Fruit fly (Drosophila melanogaster): Measurements from ENCODE around the gene CG32091.
A peak's percentile ranks its signal among the peaks of the same experiment; 100 is the strongest.

Gene CG32091

dm6 chr3L:11648410-11648809 lies 17.2 kb downstream of the CG32091 start, which contains the start of the genes RIOK1 and Polr3H (continued):
- no peak for TF ChIP-seq hth (optimal IDR thresholded peaks at IDR 0.05)
- peak; percentile 76; the same call in 2 of the 3 replicates for TF ChIP-seq CG34422 (GFP tag; IDR thresholded peaks at IDR 0.05)
- no peak for TF ChIP-seq chinmo (GFP tag; IDR thresholded peaks at IDR 0.05; ENCODE audit: partially characterized antibody)
- no peak for TF ChIP-seq cad (GFP tag; optimal IDR thresholded peaks at IDR 0.05)
- TF ChIP-seq CG9609 (GFP tag; optimal IDR thresholded peaks at IDR 0.05): peak; percentile 76
- no peak for TF ChIP-seq CG8924 (tag; optimal IDR thresholded peaks at IDR 0.05)
- TF ChIP-seq CG13287 (GFP tag; IDR thresholded peaks at IDR 0.05; ENCODE audit: partially characterized antibody): peak; percentile 55; the same call in 1 of the 2 replicates
- peak; percentile 65; the same call in 2 of the 3 replicates for TF ChIP-seq ci (GFP tag; IDR thresholded peaks at IDR 0.05)
- TF ChIP-seq gsb (GFP tag; IDR thresholded peaks at IDR 0.05): no peak
- no peak for TF ChIP-seq CG15073 (GFP tag; optimal IDR thresholded peaks at IDR 0.05)
- peak; percentile 40; the same call in 1 of the 2 replicates for TF ChIP-seq CG9215 (GFP tag; IDR thresholded peaks at IDR 0.05)
- TF ChIP-seq hbn (GFP tag; IDR thresholded peaks at IDR 0.05; ENCODE audit: partially characterized antibody): no peak
- no peak for TF ChIP-seq unpg (GFP tag; optimal IDR thresholded peaks at IDR 0.05)
- no peak for TF ChIP-seq CG3726 (GFP tag; IDR thresholded peaks at IDR 0.05)
- no peak for TF ChIP-seq nom (GFP tag; optimal IDR thresholded peaks at IDR 0.05)
- no peak; the same call in 1 of the 2 replicates for TF ChIP-seq CG14667 (GFP tag; IDR thresholded peaks at IDR 0.05)
- peak; percentile 68 for TF ChIP-seq ab (GFP tag; optimal IDR thresholded peaks at IDR 0.05)
- TF ChIP-seq CG7271 (tag; optimal IDR thresholded peaks at IDR 0.05): no peak
- TF ChIP-seq CG3838 (GFP tag; optimal IDR thresholded peaks at IDR 0.05): peak; percentile 34
- no peak for TF ChIP-seq CG8281 (tag; optimal IDR thresholded peaks at IDR 0.05)
- TF ChIP-seq CG8089 (GFP tag; optimal IDR thresholded peaks at IDR 0.05): peak; percentile 40
- TF ChIP-seq CG32772 (GFP tag; IDR thresholded peaks at IDR 0.05): peak; percentile 34; the same call in 1 of the 2 replicates
- TF ChIP-seq TFAM (GFP tag; optimal IDR thresholded peaks at IDR 0.05): no peak
- no peak for TF ChIP-seq NC2α (GFP tag; optimal IDR thresholded peaks at IDR 0.05)
- TF ChIP-seq vnd (GFP tag; IDR thresholded peaks at IDR 0.05; ENCODE audit: partially characterized antibody): no peak
- peak; percentile 94 for TF ChIP-seq wek (GFP tag; optimal IDR thresholded peaks at IDR 0.05)
- TF ChIP-seq HmgZ (tag; optimal IDR thresholded peaks at IDR 0.05): peak; percentile 74
- peak; percentile 74 for TF ChIP-seq H2.0 (GFP tag; IDR thresholded peaks at IDR 0.05)
- TF ChIP-seq CG30403 (GFP tag; optimal IDR thresholded peaks at IDR 0.05): peak; percentile 66
- peak; percentile 14 for TF ChIP-seq CG2202 (tag; optimal IDR thresholded peaks at IDR 0.05)
- peak; percentile 35 for TF ChIP-seq p53 (GFP tag; optimal IDR thresholded peaks at IDR 0.05)
- TF ChIP-seq Mrtf (GFP tag; IDR thresholded peaks at IDR 0.05): no peak
- TF ChIP-seq btn (GFP tag; optimal IDR thresholded peaks at IDR 0.05): no peak
- TF ChIP-seq CG7963 (GFP tag; IDR thresholded peaks at IDR 0.05; ENCODE audit: partially characterized antibody): no peak
- no peak for TF ChIP-seq Gsc (GFP tag; IDR thresholded peaks at IDR 0.05)
- TF ChIP-seq CG18262 (tag; optimal IDR thresholded peaks at IDR 0.05): no peak
- no peak for TF ChIP-seq Eip74EF (GFP tag; optimal IDR thresholded peaks at IDR 0.05)
- TF ChIP-seq Dek (tag; optimal IDR thresholded peaks at IDR 0.05): no peak
- no peak for TF ChIP-seq ato (GFP tag; IDR thresholded peaks at IDR 0.05; ENCODE audit: partially characterized antibody)
- TF ChIP-seq CG7357 (GFP tag; IDR thresholded peaks at IDR 0.05): no peak
- TF ChIP-seq Ptx1 (GFP tag; IDR thresholded peaks at IDR 0.05): peak; percentile 63; the same call in 1 of the 2 replicates
- TF ChIP-seq slou (GFP tag; optimal IDR thresholded peaks at IDR 0.05): no peak
- TF ChIP-seq Scr (GFP tag; IDR thresholded peaks at IDR 0.05; ENCODE audit: partially characterized antibody): peak; percentile 34; the same call in 1 of the 2 replicates
- peak; percentile 75 for TF ChIP-seq pum (GFP tag; optimal IDR thresholded peaks at IDR 0.05)
- TF ChIP-seq CG2875 (GFP tag; optimal IDR thresholded peaks at IDR 0.05): peak; percentile 5
- no peak for TF ChIP-seq org-1 (GFP tag; optimal IDR thresholded peaks at IDR 0.05)
- peak; percentile 33; the same call in 1 of the 3 replicates for TF ChIP-seq H15 (GFP tag; IDR thresholded peaks at IDR 0.05)
- TF ChIP-seq inv (GFP tag; IDR thresholded peaks at IDR 0.05; ENCODE audit: partially characterized antibody): no peak
- TF ChIP-seq D19A (tag; optimal IDR thresholded peaks at IDR 0.05): no peak
- no peak for TF ChIP-seq ftz-f1 (GFP tag; optimal IDR thresholded peaks at IDR 0.05)
- peak; percentile 30 for TF ChIP-seq CG9876 (GFP tag; optimal IDR thresholded peaks at IDR 0.05)
